Fruit fly (Drosophila melanogaster) whole organism, embryonic: ENCODE results near the gene PIG-L.

Experiments
- Ada2b ChIP-seq: fragments of 200-800 bp; sonication (Bioruptor generic); IDR thresholded peaks from 2 replicates; pipeline ENCODE4 v1.3.6; 2022; ENCODE audit warnings: missing biosample characterization, missing genetic modification characterization
- Atf6 ChIP-seq: fragments of 200-800 bp; sonication (Bioruptor generic); IDR thresholded peaks from 2 replicates; pipeline ENCODE4 v1.3.6; 2022; ENCODE audit warnings: missing biosample characterization, missing genetic modification characterization
- Bdp1 ChIP-seq: fragments of 200-800 bp; sonication (Bioruptor generic); optimal IDR thresholded peaks from 3 replicates; lab custom pipeline; 2016; ENCODE audit warnings: missing biosample characterization, missing genetic modification characterization
- CG10274 ChIP-seq: fragments of 200-800 bp; sonication (Bioruptor generic); optimal IDR thresholded peaks from 3 replicates; lab custom pipeline; 2017; ENCODE audit warnings: missing biosample characterization, mild to moderate bottlenecking, missing genetic modification characterization
- CG10654 ChIP-seq: fragments of 200-800 bp; sonication (Bioruptor generic); optimal IDR thresholded peaks from 2 replicates; lab custom pipeline; 2016; ENCODE audit warnings: missing biosample characterization, missing genetic modification characterization
- CG11398 ChIP-seq: fragments of 200-800 bp; sonication (Bioruptor generic); optimal IDR thresholded peaks from 2 replicates; lab custom pipeline; 2016; ENCODE audit warnings: missing biosample characterization, missing genetic modification characterization
- CG11456 ChIP-seq: fragments of 200-800 bp; sonication (Bioruptor generic); IDR thresholded peaks from 3 replicates; pipeline ENCODE4 v1.3.6; 2022; ENCODE audit warnings: missing biosample characterization, missing genetic modification characterization
- CG11560 ChIP-seq: fragments of 200-800 bp; sonication (Bioruptor generic); IDR thresholded peaks from 3 replicates; pipeline ENCODE4 v1.3.6; 2022; ENCODE audit warnings: missing biosample characterization, missing genetic modification characterization
- CG11696 ChIP-seq: fragments of 200-800 bp; sonication (Bioruptor generic); IDR thresholded peaks from 2 replicates; pipeline ENCODE4 v1.3.6; 2022; ENCODE audit warnings: missing biosample characterization, missing genetic modification characterization
- CG17912 ChIP-seq: fragments of 200-800 bp; sonication (Bioruptor generic); optimal IDR thresholded peaks from 2 replicates; lab custom pipeline; 2018; ENCODE audit warnings: missing biosample characterization, mild to moderate bottlenecking, missing genetic modification characterization
- CG2129 ChIP-seq: fragments of 200-800 bp; sonication (Bioruptor generic); IDR thresholded peaks from 2 replicates; pipeline ENCODE4 v1.3.6; 2022; ENCODE audit warnings: missing biosample characterization, missing genetic modification characterization; ENCODE audit not compliant: partially characterized antibody
- CG2889 ChIP-seq: fragments of 200-800 bp; sonication (Bioruptor generic); IDR thresholded peaks from 3 replicates; pipeline ENCODE4 v1.3.6; 2022; ENCODE audit warnings: missing biosample characterization, missing genetic modification characterization
- CG31365 ChIP-seq: fragments of 200-800 bp; sonication (Bioruptor generic); optimal IDR thresholded peaks from 2 replicates; lab custom pipeline; 2018; ENCODE audit warnings: missing biosample characterization, mild to moderate bottlenecking, missing genetic modification characterization
- CG4820 ChIP-seq: fragments of 200-800 bp; sonication (Bioruptor generic); optimal IDR thresholded peaks from 3 replicates; lab custom pipeline; 2016; ENCODE audit warnings: missing biosample characterization, missing genetic modification characterization
- CG5245 ChIP-seq: fragments of 200-800 bp; sonication (Bioruptor generic); optimal IDR thresholded peaks from 3 replicates; lab custom pipeline; 2016; ENCODE audit warnings: missing biosample characterization, missing genetic modification characterization
- CG6791 ChIP-seq: fragments of 200-800 bp; sonication (Bioruptor generic); IDR thresholded peaks from 3 replicates; pipeline ENCODE4 v1.3.6; 2022; ENCODE audit warnings: missing biosample characterization, missing genetic modification characterization; ENCODE audit not compliant: partially characterized antibody
- CG8089 ChIP-seq: fragments of 200-800 bp; sonication (Bioruptor generic); optimal IDR thresholded peaks from 3 replicates; lab custom pipeline; 2016; ENCODE audit warnings: missing biosample characterization, missing genetic modification characterization
- CHES-1-like ChIP-seq: fragments of 200-800 bp; sonication (Bioruptor generic); optimal IDR thresholded peaks from 2 replicates; lab custom pipeline; 2016; ENCODE audit warnings: missing biosample characterization, missing genetic modification characterization
- Chrac-16 ChIP-seq: fragments of 200-800 bp; sonication (Bioruptor generic); optimal IDR thresholded peaks from 3 replicates; lab custom pipeline; 2016; ENCODE audit warnings: missing biosample characterization, missing genetic modification characterization
- D ChIP-seq, 2 experiments: fragments of 200-800 bp in 1 of 2; fragments of >200 bp in 1 of 2; sonication (Bioruptor generic) in 1 of 2; optimal IDR thresholded peaks; 2 replicates in 1 of 2; 3 replicates in 1 of 2; lab custom pipeline; 2017; ENCODE audit warnings: mild to moderate bottlenecking in 1 of 2, missing biosample characterization in 1 of 2, missing genetic modification characterization in 1 of 2, missing genetic modification reagents in 1 of 2
- E2f1 ChIP-seq: fragments of 200-800 bp; sonication (Bioruptor generic); IDR thresholded peaks from 2 replicates; pipeline ENCODE4 v1.3.6; 2022; ENCODE audit warnings: missing biosample characterization, missing genetic modification characterization
- ERR ChIP-seq: fragments of 200-800 bp; sonication (Bioruptor generic); optimal IDR thresholded peaks from 2 replicates; lab custom pipeline; 2016; ENCODE audit warnings: missing biosample characterization, missing genetic modification characterization
- Eip74EF ChIP-seq, 2 experiments: fragments of 200-800 bp in 1 of 2; fragments of >200 bp in 1 of 2; sonication (Bioruptor generic) in 1 of 2; optimal IDR thresholded peaks; 2 replicates each; lab custom pipeline; 2017 to 2019; ENCODE audit warnings: missing biosample characterization in 2 of 2, missing genetic modification characterization in 2 of 2, mild to moderate bottlenecking in 1 of 2, moderate library complexity in 1 of 2
- Ets65A ChIP-seq: fragments of 200-800 bp; sonication (Bioruptor generic); peaks from one replicate; lab custom pipeline; 2016; ENCODE audit warnings: missing biosample characterization, missing genetic modification characterization
- HHEX ChIP-seq: fragments of 200-800 bp; sonication (Bioruptor generic); optimal IDR thresholded peaks from 3 replicates; lab custom pipeline; 2017; ENCODE audit warnings: missing biosample characterization, mild to moderate bottlenecking, missing genetic modification characterization, missing genetic modification reagents
- HLHmδ ChIP-seq: fragments of 200-800 bp; sonication (Bioruptor generic); optimal IDR thresholded peaks from 2 replicates; lab custom pipeline; 2018; ENCODE audit warnings: missing biosample characterization, mild to moderate bottlenecking, missing genetic modification characterization, moderate library complexity
- Hmx ChIP-seq: fragments of 200-800 bp; sonication (Bioruptor generic); optimal IDR thresholded peaks from 2 replicates; lab custom pipeline; 2016; ENCODE audit warnings: missing biosample characterization, missing genetic modification characterization
- Hr78 ChIP-seq, 2 experiments: fragments of 200-800 bp in 1 of 2; fragments of >200 bp in 1 of 2; sonication (Bioruptor generic) in 1 of 2; optimal IDR thresholded peaks; 2 replicates each; lab custom pipeline; 2017 to 2019; ENCODE audit warnings: missing biosample characterization in 2 of 2, missing genetic modification characterization in 2 of 2, mild to moderate bottlenecking in 1 of 2, moderate library complexity in 1 of 2
- Hsf ChIP-seq: fragments of 200-800 bp; sonication (Bioruptor generic); optimal IDR thresholded peaks from 3 replicates; lab custom pipeline; 2016; ENCODE audit warnings: missing biosample characterization, missing genetic modification characterization
- Nf-YB ChIP-seq: fragments of 200-800 bp; sonication (Bioruptor generic); optimal IDR thresholded peaks from 3 replicates; lab custom pipeline; 2019; ENCODE audit warnings: missing biosample characterization, mild to moderate bottlenecking, missing genetic modification characterization, moderate library complexity
- Opbp ChIP-seq: fragments of 200-800 bp; sonication (Bioruptor generic); IDR thresholded peaks from 3 replicates; pipeline ENCODE4 v1.3.6; 2022; ENCODE audit warnings: missing biosample characterization, missing genetic modification characterization; ENCODE audit not compliant: partially characterized antibody
- Ptx1 ChIP-seq: fragments of 200-800 bp; sonication (Bioruptor generic); IDR thresholded peaks from 2 replicates; pipeline ENCODE4 v1.3.6; 2022; ENCODE audit warnings: missing biosample characterization, missing genetic modification characterization
- Ravus ChIP-seq: fragments of 200-800 bp; sonication (Bioruptor generic); IDR thresholded peaks from 2 replicates; pipeline ENCODE4 v1.3.6; 2022; ENCODE audit warnings: missing biosample characterization, missing genetic modification characterization
- YL-1 ChIP-seq: fragments of 200-800 bp; sonication (Bioruptor generic); optimal IDR thresholded peaks from 3 replicates; lab custom pipeline; 2017; ENCODE audit warnings: missing biosample characterization, mild to moderate bottlenecking, missing genetic modification characterization
- abd-A ChIP-seq: fragments of 200-800 bp; sonication (Bioruptor generic); optimal IDR thresholded peaks from 3 replicates; lab custom pipeline; 2019; ENCODE audit warnings: missing biosample characterization, mild to moderate bottlenecking, missing genetic modification characterization, moderate library complexity
- al ChIP-seq: fragments of 200-800 bp; sonication (Bioruptor generic); IDR thresholded peaks from 2 replicates; pipeline ENCODE4 v1.3.6; 2022; ENCODE audit warnings: missing biosample characterization, missing genetic modification characterization
- aop ChIP-seq: fragments of 200-800 bp; sonication (Bioruptor generic); IDR thresholded peaks from 2 replicates; pipeline ENCODE4 v1.3.6; 2022; ENCODE audit warnings: missing biosample characterization, missing genetic modification characterization
- br ChIP-seq: fragments of >200 bp; optimal IDR thresholded peaks from 2 replicates; lab custom pipeline; 2017
- chif ChIP-seq, 2 experiments: fragments of 200-800 bp; sonication (Bioruptor generic); optimal IDR thresholded peaks; 3 replicates each; lab custom pipeline; 2016; ENCODE audit warnings: missing biosample characterization in 2 of 2, missing genetic modification characterization in 2 of 2
- ci ChIP-seq: fragments of 200-800 bp; sonication (Bioruptor generic); IDR thresholded peaks from 3 replicates; pipeline ENCODE4 v1.3.6; 2022; ENCODE audit warnings: missing biosample characterization, missing genetic modification characterization
- dimm ChIP-seq: fragments of 200-800 bp; sonication (Bioruptor generic); IDR thresholded peaks from 2 replicates; pipeline ENCODE4 v1.3.6; 2022; ENCODE audit warnings: missing biosample characterization, missing genetic modification characterization
- dpn ChIP-seq, 2 experiments: fragments of 200-800 bp; sonication (Bioruptor generic); optimal IDR thresholded peaks; 3 replicates each; lab custom pipeline; 2016; ENCODE audit warnings: missing biosample characterization in 2 of 2, missing genetic modification characterization in 2 of 2
- fd3F ChIP-seq: fragments of 200-800 bp; sonication (Bioruptor generic); optimal IDR thresholded peaks from 2 replicates; lab custom pipeline; 2018; ENCODE audit warnings: missing biosample characterization, mild to moderate bottlenecking, missing genetic modification characterization, moderate library complexity
- kni ChIP-seq: fragments of 200-800 bp; sonication (Bioruptor generic); optimal IDR thresholded peaks from 3 replicates; lab custom pipeline; 2017; ENCODE audit warnings: mild to moderate bottlenecking, missing biosample characterization, missing genetic modification reagents, missing genetic modification characterization
- nom ChIP-seq: fragments of 200-800 bp; sonication (Bioruptor generic); optimal IDR thresholded peaks from 2 replicates; lab custom pipeline; 2017; ENCODE audit warnings: missing biosample characterization, missing genetic modification characterization, mild to moderate bottlenecking, moderate library complexity, missing genetic modification reagents
- odd ChIP-seq: fragments of 200-800 bp; sonication (Bioruptor generic); optimal IDR thresholded peaks from 2 replicates; lab custom pipeline; 2017; ENCODE audit warnings: missing biosample characterization, mild to moderate bottlenecking, missing genetic modification characterization
- repo ChIP-seq: fragments of 200-800 bp; sonication (Bioruptor generic); optimal IDR thresholded peaks from 2 replicates; lab custom pipeline; 2016; ENCODE audit warnings: missing biosample characterization, missing genetic modification characterization
- ssp ChIP-seq: fragments of 200-800 bp; sonication (Bioruptor generic); IDR thresholded peaks from 2 replicates; pipeline ENCODE4 v1.3.6; 2022; ENCODE audit warnings: missing biosample characterization, missing genetic modification characterization
- usp ChIP-seq: fragments of >200 bp; optimal IDR thresholded peaks from 2 replicates; lab custom pipeline; 2017; ENCODE audit warnings: missing biosample characterization, missing genetic modification characterization
- zen2 ChIP-seq: fragments of 200-800 bp; sonication (Bioruptor generic); IDR thresholded peaks from 3 replicates; pipeline ENCODE4 v1.3.6; 2022; ENCODE audit warnings: missing biosample characterization, missing genetic modification characterization; ENCODE audit not compliant: partially characterized antibody

PIG-L gene

DNA sequence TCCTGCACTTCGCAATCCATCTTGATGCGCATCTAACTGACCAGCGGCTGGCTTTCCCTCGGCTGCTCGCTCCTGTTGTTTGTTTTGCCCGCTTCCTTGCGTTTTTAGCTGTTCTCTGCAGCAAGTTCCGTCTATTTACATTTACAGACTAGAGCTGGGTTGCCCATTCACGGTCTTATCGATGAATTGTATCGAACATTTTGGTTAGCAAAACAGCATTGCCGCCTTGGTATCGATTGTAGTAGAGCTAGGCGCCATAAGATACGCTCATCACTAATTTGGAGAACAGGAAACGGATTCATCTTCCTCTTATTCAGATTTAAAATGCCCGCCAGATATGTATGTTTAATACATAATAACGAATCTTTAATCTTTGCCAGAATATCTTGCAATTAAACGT, 14.7 kb upstream of the PIG-L start, which contains the start of gene Regnase-1 (continued):
- TF ChIP-seq CG8089 (GFP tag; lab: Kevin White, UChicago) (peak; percentile 90), CG11696 (peak; percentile 82), dimm (GFP tag; lab: Robert Waterston, UW) (peak; percentile 57; the same call in 1 of the 2 replicates), CHES-1-like (GFP tag; lab: Kevin White, UChicago) (peak; percentile 89), YL-1 (GFP tag; lab: Kevin White, UChicago) (peak; percentile 98), Atf6 (GFP tag; lab: Robert Waterston, UW) (peak; percentile 89), CG10654 (GFP tag; lab: Kevin White, UChicago) (peak; percentile 86), kni (GFP tag; lab: Kevin White, UChicago) (peak; percentile 88), br (lab: Kevin White, UChicago) (no peak), Ada2b (GFP tag; lab: Robert Waterston, UW) (peak; percentile 71), CG11398 (peak; percentile 88), Ptx1 (peak; percentile 80), Hsf (peak; percentile 91), CG2129 (GFP tag; lab: Robert Waterston, UW) (peak; percentile 88), zen2 (GFP tag; lab: Robert Waterston, UW) (peak; percentile 95), CG2889 (GFP tag; lab: Robert Waterston, UW) (0 out of 3 replicates have a peak, but pooled peaks have one; percentile 35), Ravus (GFP tag; lab: Robert Waterston, UW) (peak; percentile 35; the same call in 1 of the 2 replicates), CG6791 (peak; percentile 98), nom (peak; percentile 93), Hr78 (GFP tag; optimal IDR thresholded peaks at IDR 0.05; lab: Kevin White, UChicago) (no peak), Ets65A (peak; percentile 99), Chrac-16 (GFP tag; lab: Kevin White, UChicago) (peak; percentile 59), D (optimal IDR thresholded peaks at IDR 0.05; lab: Kevin White, UChicago) (peak; percentile 78), D (GFP tag; optimal IDR thresholded peaks at IDR 0.05; lab: Kevin White, UChicago) (peak; percentile 86), ssp (GFP tag; lab: Robert Waterston, UW) (peak; percentile 65), CG17912 (GFP tag; lab: Kevin White, UChicago) (peak; percentile 97), al (peak; percentile 72), chif (GFP tag; optimal IDR thresholded peaks at IDR 0.05; lab: Kevin White, UChicago) (peak; percentile 80 to 93), Eip74EF (GFP tag; optimal IDR thresholded peaks at IDR 0.05; lab: Kevin White, UChicago) (peak in 1 of 2 experiments; percentile 80), CG10274 (GFP tag; lab: Kevin White, UChicago) (peak; percentile 79), Bdp1 (GFP tag; lab: Kevin White, UChicago) (peak; percentile 81), dpn (GFP tag; optimal IDR thresholded peaks at IDR 0.05; lab: Kevin White, UChicago) (peak; percentile 83 to 92), ERR (peak; percentile 76), Opbp (GFP tag; lab: Robert Waterston, UW) (peak; percentile 98), CG4820 (GFP tag; lab: Kevin White, UChicago) (peak; percentile 73), E2f1 (GFP tag; lab: Robert Waterston, UW) (peak; percentile 90), ci (GFP tag; lab: Robert Waterston, UW) (peak; percentile 99), CG5245 (GFP tag; lab: Kevin White, UChicago) (peak; percentile 81), CG31365 (peak; percentile 86), aop (GFP tag; lab: Robert Waterston, UW) (no peak), Hmx (GFP tag; lab: Kevin White, UChicago) (no peak), HHEX (GFP tag; lab: Kevin White, UChicago) (peak; percentile 96), CG11456 (peak; percentile 90), HLHmδ (peak; percentile 94), odd (GFP tag; lab: Kevin White, UChicago) (peak; percentile 95), abd-A (no peak), fd3F (GFP tag; lab: Kevin White, UChicago) (peak; percentile 87), repo (GFP tag; lab: Kevin White, UChicago) (peak; percentile 83), usp (GFP tag; lab: Kevin White, UChicago) (no peak), CG11560 (tag; lab: Robert Waterston, UW) (no peak), Nf-YB (GFP tag; lab: Kevin White, UChicago) (peak; percentile 78)
